Fruit fly (Drosophila melanogaster): Measurements from ENCODE around the gene salt.

- TF ChIP-seq h (optimal IDR thresholded peaks at IDR 0.05) (no peak), grn (GFP tag; optimal IDR thresholded peaks at IDR 0.05) (no peak), CG11247 (GFP tag; IDR thresholded peaks at IDR 0.05) (no peak), dimm (GFP tag; IDR thresholded peaks at IDR 0.05) (no peak), Side (GFP tag; optimal IDR thresholded peaks at IDR 0.05) (no peak)
Observed at dm6 chr3R:31739067-31739786, 15.3 kb downstream of the salt start.

Measured in whole organism, embryonic.